Worm (Caenorhabditis elegans) whole organism, L2 larva: Measurements from ENCODE around the gene usp-4.

Experiments
- C34F6.9 ChIP-seq: fragments of 150-350 bp; optimal IDR thresholded peaks from 2 replicates; lab custom pipeline; 2014; ENCODE audit warnings: missing biosample characterization, missing genetic modification characterization
- F13H6.1 ChIP-seq: sonication (generic microtip); optimal IDR thresholded peaks from 2 replicates; lab custom pipeline; 2016; ENCODE audit warnings: missing genetic modification characterization, missing compliant biosample characterization
- R02D3.7 ChIP-seq: fragments of 150-350 bp; optimal IDR thresholded peaks from 2 replicates; lab custom pipeline; 2014; ENCODE audit warnings: missing biosample characterization, missing genetic modification characterization
- Y55F3AM.14 ChIP-seq: fragments of 200-800 bp; sonication (Bioruptor generic); optimal IDR thresholded peaks from 2 replicates; lab custom pipeline; 2018; ENCODE audit warnings: mild to moderate bottlenecking, missing genetic modification characterization, missing compliant biosample characterization
- ZK546.5 ChIP-seq: sonication (generic microtip); optimal IDR thresholded peaks from 2 replicates; lab custom pipeline; 2017; ENCODE audit warnings: missing biosample characterization, missing genetic modification characterization
- alr-1 ChIP-seq: fragments of 150-350 bp; optimal IDR thresholded peaks from 2 replicates; lab custom pipeline; 2014; ENCODE audit warnings: missing biosample characterization, missing genetic modification characterization
- aly-2 ChIP-seq: fragments of 150-350 bp; optimal IDR thresholded peaks from 2 replicates; lab custom pipeline; 2014; ENCODE audit warnings: missing biosample characterization, missing genetic modification characterization
- ama-1 ChIP-seq: fragments of 150-350 bp; optimal IDR thresholded peaks from 2 replicates; lab custom pipeline; 2018; ENCODE audit warnings: inconsistent platforms
- blmp-1 ChIP-seq: sonication (generic microtip); optimal IDR thresholded peaks from 2 replicates; lab custom pipeline; 2017; ENCODE audit warnings: missing genetic modification characterization, mild to moderate bottlenecking, missing compliant biosample characterization, antibody characterized with exemption, moderate library complexity; ENCODE audit not compliant: insufficient read depth
- ceh-16 ChIP-seq: fragments of 150-350 bp; optimal IDR thresholded peaks from 2 replicates; lab custom pipeline; 2014; ENCODE audit warnings: missing biosample characterization, missing genetic modification characterization
- ceh-82 ChIP-seq: fragments of 150-350 bp; optimal IDR thresholded peaks from 2 replicates; lab custom pipeline; 2014; ENCODE audit warnings: missing biosample characterization, missing genetic modification characterization
- crh-2 ChIP-seq: sonication (generic microtip); optimal IDR thresholded peaks from 2 replicates; lab custom pipeline; 2017; ENCODE audit warnings: missing biosample characterization, missing genetic modification characterization
- dmd-4 ChIP-seq: sonication (generic microtip); optimal IDR thresholded peaks from 2 replicates; lab custom pipeline; 2017; ENCODE audit warnings: missing biosample characterization, missing genetic modification characterization
- egl-27 ChIP-seq: sonication (generic microtip); optimal IDR thresholded peaks from 3 replicates; lab custom pipeline; 2017; ENCODE audit warnings: missing biosample characterization, missing genetic modification reagents, missing genetic modification characterization
- elt-1 ChIP-seq: fragments of 150-350 bp; optimal IDR thresholded peaks from 2 replicates; lab custom pipeline; 2014; ENCODE audit warnings: missing biosample characterization, missing genetic modification characterization
- elt-3 ChIP-seq: sonication (generic microtip); optimal IDR thresholded peaks from 2 replicates; lab custom pipeline; 2017; ENCODE audit warnings: missing biosample characterization, missing genetic modification characterization
- fos-1 ChIP-seq: fragments of 150-350 bp; optimal IDR thresholded peaks from 2 replicates; lab custom pipeline; 2014; ENCODE audit warnings: missing biosample characterization, missing genetic modification characterization
- gmeb-1 ChIP-seq: fragments of 150-350 bp; optimal IDR thresholded peaks from 2 replicates; lab custom pipeline; 2014; ENCODE audit warnings: missing biosample characterization, missing genetic modification characterization
- lin-11 ChIP-seq: fragments of 150-350 bp; sonication (generic microtip); optimal IDR thresholded peaks from 2 replicates; lab custom pipeline; 2014; ENCODE audit warnings: missing biosample characterization, missing genetic modification characterization, inconsistent platforms, mixed read lengths
- lin-13 ChIP-seq: fragments of 150-350 bp; optimal IDR thresholded peaks from 2 replicates; lab custom pipeline; 2014; ENCODE audit warnings: missing biosample characterization, missing genetic modification reagents, missing genetic modification characterization
- lin-39 ChIP-seq: fragments of 150-350 bp; optimal IDR thresholded peaks from 2 replicates; lab custom pipeline; 2014; ENCODE audit warnings: missing biosample characterization, missing genetic modification reagents, missing genetic modification characterization
- lsy-2 ChIP-seq, 2 experiments: fragments of 150-350 bp in 1 of 2; sonication (generic microtip) in 1 of 2; optimal IDR thresholded peaks; 2 replicates each; lab custom pipeline; 2014 to 2017; ENCODE audit warnings: missing biosample characterization in 2 of 2, missing genetic modification characterization in 2 of 2
- mab-5 ChIP-seq: fragments of 150-350 bp; optimal IDR thresholded peaks from 2 replicates; lab custom pipeline; 2014; ENCODE audit warnings: missing biosample characterization, missing genetic modification characterization
- mbf-1 ChIP-seq: sonication (generic microtip); optimal IDR thresholded peaks from 2 replicates; lab custom pipeline; 2017; ENCODE audit warnings: missing biosample characterization, missing genetic modification characterization
- mdl-1 ChIP-seq, 2 experiments: fragments of 150-350 bp in 1 of 2; sonication (generic microtip) in 1 of 2; optimal IDR thresholded peaks; 2 replicates each; lab custom pipeline; 2017; ENCODE audit warnings: missing biosample characterization in 2 of 2, missing genetic modification characterization in 2 of 2
- nhr-10 ChIP-seq: sonication (generic microtip); optimal IDR thresholded peaks from 2 replicates; lab custom pipeline; 2017; ENCODE audit warnings: missing biosample characterization, missing genetic modification characterization
- nhr-11 ChIP-seq: fragments of 150-350 bp; optimal IDR thresholded peaks from 2 replicates; lab custom pipeline; 2014; ENCODE audit warnings: missing biosample characterization, missing genetic modification characterization
- nhr-12 ChIP-seq: fragments of 150-350 bp; optimal IDR thresholded peaks from 2 replicates; lab custom pipeline; 2014; ENCODE audit warnings: missing biosample characterization, missing genetic modification characterization
- nhr-129 ChIP-seq: fragments of 150-350 bp; optimal IDR thresholded peaks from 2 replicates; lab custom pipeline; 2014; ENCODE audit warnings: missing biosample characterization, missing genetic modification characterization
- nhr-21 ChIP-seq: fragments of 150-350 bp; optimal IDR thresholded peaks from 2 replicates; lab custom pipeline; 2014; ENCODE audit warnings: missing biosample characterization, missing genetic modification characterization
- nhr-23 ChIP-seq: fragments of 150-350 bp; optimal IDR thresholded peaks from 2 replicates; lab custom pipeline; 2014; ENCODE audit warnings: missing biosample characterization, missing genetic modification reagents, missing genetic modification characterization
- nhr-237 ChIP-seq: fragments of 150-350 bp; optimal IDR thresholded peaks from 2 replicates; lab custom pipeline; 2014; ENCODE audit warnings: missing biosample characterization, missing genetic modification characterization
- nhr-25 ChIP-seq: fragments of 150-350 bp; sonication (generic microtip); optimal IDR thresholded peaks from 3 replicates; lab custom pipeline; 2014; ENCODE audit warnings: missing biosample characterization, missing genetic modification characterization
- nhr-6 ChIP-seq: fragments of 150-350 bp; optimal IDR thresholded peaks from 2 replicates; lab custom pipeline; 2014; ENCODE audit warnings: missing biosample characterization, missing genetic modification characterization
- nhr-77 ChIP-seq: fragments of 150-350 bp; optimal IDR thresholded peaks from 2 replicates; lab custom pipeline; 2014; ENCODE audit warnings: missing biosample characterization, missing genetic modification characterization
- peb-1 ChIP-seq: fragments of 150-350 bp; optimal IDR thresholded peaks from 2 replicates; lab custom pipeline; 2014; ENCODE audit warnings: missing biosample characterization, missing genetic modification characterization
- sem-4 ChIP-seq: fragments of 150-350 bp; optimal IDR thresholded peaks from 2 replicates; lab custom pipeline; 2014; ENCODE audit warnings: missing biosample characterization, missing genetic modification reagents, missing genetic modification characterization
- skn-1 ChIP-seq: sonication (generic microtip); optimal IDR thresholded peaks from 2 replicates; lab custom pipeline; 2017; ENCODE audit warnings: missing biosample characterization, missing genetic modification characterization
- sma-3 ChIP-seq: sonication (generic microtip); optimal IDR thresholded peaks from 2 replicates; lab custom pipeline; 2016; ENCODE audit warnings: missing genetic modification reagents, missing genetic modification characterization, missing compliant biosample characterization
- sma-9 ChIP-seq, 2 experiments: fragments of 150-350 bp in 1 of 2; sonication (generic microtip) in 1 of 2; optimal IDR thresholded peaks; 2 replicates each; lab custom pipeline; 2014 to 2016; ENCODE audit warnings: missing genetic modification characterization in 2 of 2, mild to moderate bottlenecking in 1 of 2, missing biosample characterization in 1 of 2, missing compliant biosample characterization in 1 of 2, missing genetic modification reagents in 1 of 2, moderate library complexity in 1 of 2
- snpc-4 ChIP-seq: fragments of 150-350 bp; optimal IDR thresholded peaks from 2 replicates; lab custom pipeline; 2014; ENCODE audit warnings: missing biosample characterization, missing genetic modification characterization
- unc-39 ChIP-seq: fragments of 150-350 bp; optimal IDR thresholded peaks from 2 replicates; lab custom pipeline; 2014; ENCODE audit warnings: missing biosample characterization, missing genetic modification characterization
- unc-55 ChIP-seq: fragments of 150-350 bp; sonication (generic microtip); optimal IDR thresholded peaks from 3 replicates; lab custom pipeline; 2014; ENCODE audit warnings: missing biosample characterization, missing genetic modification reagents, missing genetic modification characterization
- unc-62 ChIP-seq: fragments of 150-350 bp; optimal IDR thresholded peaks from 2 replicates; lab custom pipeline; 2014; ENCODE audit warnings: missing biosample characterization, missing genetic modification reagents, missing genetic modification characterization
- zag-1 ChIP-seq: fragments of 150-350 bp; optimal IDR thresholded peaks from 2 replicates; lab custom pipeline; 2014; ENCODE audit warnings: missing biosample characterization, missing genetic modification characterization
- ztf-1 ChIP-seq: fragments of 200-800 bp; sonication (Bioruptor generic); conservative IDR thresholded peaks from 2 replicates; pipeline ENCODE4 v1.3.6; 2022; ENCODE audit warnings: missing genetic modification characterization, missing compliant biosample characterization
- ztf-11 ChIP-seq: sonication (generic microtip); optimal IDR thresholded peaks from 2 replicates; lab custom pipeline; 2017; ENCODE audit warnings: missing biosample characterization, missing genetic modification characterization
- ztf-4 ChIP-seq: fragments of 150-350 bp; optimal IDR thresholded peaks from 2 replicates; lab custom pipeline; 2014; ENCODE audit warnings: missing biosample characterization, missing genetic modification characterization

The usp-4 gene

ce11 chrIV:6785873-6786272 is 28.8 kb downstream of the usp-4 start:
- TF ChIP-seq sma-9 (GFP tag; optimal IDR thresholded peaks at IDR 0.05; lab: Kevin White, UChicago) (peak; percentile 93), sma-9 (tag; optimal IDR thresholded peaks at IDR 0.05; lab: Kevin White, UChicago) (no peak), nhr-10 (no peak), aly-2 (tag; lab: Kevin White, UChicago) (no peak), ztf-11 (tag; lab: Kevin White, UChicago) (no peak), unc-39 (tag; lab: Kevin White, UChicago) (no peak), nhr-12 (no peak), crh-2 (tag; lab: Kevin White, UChicago) (peak; percentile 98), nhr-21 (tag; lab: Kevin White, UChicago) (no peak), lin-13 (peak; percentile 56), nhr-11 (no peak), gmeb-1 (tag; lab: Kevin White, UChicago) (peak; percentile 59), egl-27 (tag; lab: Kevin White, UChicago) (peak; percentile 52), elt-3 (no peak), nhr-77 (no peak), ZK546.5 (no peak), skn-1 (tag; lab: Kevin White, UChicago) (no peak), mdl-1 (tag; optimal IDR thresholded peaks at IDR 0.05; lab: Kevin White, UChicago) (peak in 1 of 2 experiments; percentile 20), unc-62 (no peak), lsy-2 (tag; optimal IDR thresholded peaks at IDR 0.05; lab: Kevin White, UChicago) (peak; percentile 53 to 78), ceh-82 (no peak), mab-5 (tag; lab: Kevin White, UChicago) (peak; percentile 18), zag-1 (tag; lab: Kevin White, UChicago) (peak; percentile 2), C34F6.9 (peak; percentile 87), blmp-1 (tag; lab: Kevin White, UChicago) (no peak), Y55F3AM.14 (peak; percentile 52), nhr-23 (tag; lab: Kevin White, UChicago) (no peak), unc-55 (GFP tag; lab: Kevin White, UChicago) (peak; percentile 91), peb-1 (tag; lab: Kevin White, UChicago) (no peak), F13H6.1 (tag; lab: Kevin White, UChicago) (peak; percentile 83), nhr-6 (peak; percentile 16), elt-1 (no peak), fos-1 (tag; lab: Kevin White, UChicago) (peak; percentile 71), ztf-1 (GFP tag; lab: Robert Waterston, UW) (no peak), nhr-25 (tag; lab: Kevin White, UChicago) (peak; percentile 32), dmd-4 (no peak), ztf-4 (tag; lab: Kevin White, UChicago) (no peak), lin-39 (tag; lab: Kevin White, UChicago) (no peak), snpc-4 (peak; percentile 44), nhr-129 (tag; lab: Kevin White, UChicago) (peak; percentile 79), ceh-16 (tag; lab: Kevin White, UChicago) (peak; percentile 48), nhr-237 (tag; lab: Kevin White, UChicago) (no peak), R02D3.7 (no peak), mbf-1 (tag; lab: Kevin White, UChicago) (no peak), ama-1 (lab: Kevin White, UChicago) (peak; percentile 49), sem-4 (peak; percentile 88), sma-3 (GFP tag; lab: Kevin White, UChicago) (peak; percentile 62), lin-11 (no peak), alr-1 (tag; lab: Kevin White, UChicago) (no peak)
